Worm (Caenorhabditis elegans): Measurements from ENCODE around the gene ZK1067.3.

DNA sequence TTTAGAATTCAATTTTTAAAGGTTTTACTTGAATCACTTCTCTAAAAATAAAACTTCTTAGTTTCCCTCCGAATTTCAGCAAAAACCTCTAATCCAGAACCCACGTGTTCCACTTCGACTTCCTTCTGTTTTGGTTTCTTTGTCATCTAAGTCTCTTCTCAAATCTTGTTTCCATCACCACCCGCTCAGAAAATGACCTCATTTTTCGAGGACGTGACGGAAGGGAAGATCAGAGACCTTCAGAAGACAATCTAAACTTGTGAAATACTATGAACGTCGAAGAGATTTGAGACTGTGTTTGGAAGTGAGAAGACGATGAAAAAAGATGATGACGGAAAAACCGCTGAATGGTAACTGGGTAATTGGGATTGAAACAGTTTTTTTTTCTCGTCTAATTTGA is 33.4 kb upstream of the ZK1067.3 start:
- no peak for TF ChIP-seq zip-2 (tag; optimal IDR thresholded peaks at IDR 0.05)
- TF ChIP-seq lsy-2 (tag; optimal IDR thresholded peaks at IDR 0.05), result no peak
- no peak for TF ChIP-seq lin-15B (tag; optimal IDR thresholded peaks at IDR 0.05)
- no peak for TF ChIP-seq zfp-3 (GFP tag; conservative IDR thresholded peaks at IDR 0.05)
- no peak for TF ChIP-seq pha-4 (GFP tag; IDR thresholded peaks at IDR 0.05)
- no peak for TF ChIP-seq pha-4 (tag; optimal IDR thresholded peaks at IDR 0.05)
- TF ChIP-seq egl-27 (tag; optimal IDR thresholded peaks at IDR 0.05), result no peak

Measured in whole organism, L4 larva.